Fruit fly (Drosophila melanogaster): ENCODE measurements around the gene kirre.

DNA sequence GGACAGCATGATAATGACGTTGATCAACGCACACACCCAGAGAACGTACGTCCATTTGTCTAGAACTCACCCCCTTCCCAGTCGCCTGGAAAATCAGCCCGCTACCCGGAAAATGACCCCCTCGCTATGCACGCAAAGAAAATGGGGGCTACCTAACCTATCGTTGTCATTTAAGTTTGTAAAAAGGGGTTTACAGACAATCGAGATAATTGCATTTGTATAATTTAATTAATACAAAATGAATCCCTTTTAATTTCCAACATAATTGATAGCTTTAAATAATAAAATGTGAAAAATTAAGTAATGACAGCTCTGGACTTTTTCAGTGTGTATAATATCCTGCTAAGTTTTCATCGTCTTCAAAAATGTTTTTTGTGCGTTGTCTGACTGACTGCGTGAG, 291.6 kb downstream of the kirre start:
- TF ChIP-seq ey (GFP tag; optimal IDR thresholded peaks at IDR 0.05) (no peak), CG9705 (GFP tag; optimal IDR thresholded peaks at IDR 0.05) (no peak), Abd-B (GFP tag; optimal IDR thresholded peaks at IDR 0.05) (no peak), usp (GFP tag; optimal IDR thresholded peaks at IDR 0.05) (no peak), sage (GFP tag; optimal IDR thresholded peaks at IDR 0.05) (no peak), lola (GFP tag; optimal IDR thresholded peaks at IDR 0.05) (no peak), woc (GFP tag; optimal IDR thresholded peaks at IDR 0.05) (no peak), Hnf4 (GFP tag; optimal IDR thresholded peaks at IDR 0.05) (no peak), Dfd (GFP tag; optimal IDR thresholded peaks at IDR 0.05) (no peak)

Data from whole organism, wandering third instar larva.